Fruit fly (Drosophila melanogaster): ENCODE data around the gene CG1394.

CG1394 gene

DNA sequence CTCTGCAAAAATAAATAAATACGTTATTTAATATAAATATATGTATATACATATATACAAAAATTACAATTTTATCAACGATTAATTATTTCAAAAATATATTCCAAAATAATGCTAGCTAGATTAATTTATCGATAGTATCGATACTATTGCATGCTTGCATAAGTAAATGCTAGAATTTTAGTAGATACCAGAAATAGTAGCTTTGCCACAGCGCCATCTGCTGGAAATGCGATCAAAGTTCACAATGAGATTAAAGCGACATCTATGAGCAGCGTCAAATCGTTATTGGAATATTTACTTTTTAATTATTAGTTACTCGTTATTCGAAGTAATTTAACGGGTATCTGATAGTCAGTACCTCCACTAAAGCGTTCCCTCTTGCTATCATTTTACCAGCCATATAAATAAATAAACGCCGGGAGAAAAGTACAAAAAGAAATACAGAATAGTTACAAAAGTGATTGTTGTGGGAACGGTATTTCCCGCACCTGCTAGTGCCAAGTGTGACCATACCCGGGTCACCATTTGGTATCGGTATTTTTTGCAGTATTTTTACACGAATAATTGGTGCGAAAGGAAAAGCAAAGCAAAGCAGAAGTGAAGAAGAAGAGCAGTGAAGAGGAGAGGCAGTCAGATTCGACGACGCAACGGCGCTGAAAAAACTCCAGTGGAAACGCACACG lies 16.5 kb downstream of the CG1394 start, which contains the start of the genes rtv and Dlic (continued):
- TF ChIP-seq Mrtf (GFP tag; IDR thresholded peaks at IDR 0.05) (0 out of 3 replicates have a peak, but pooled peaks have one; percentile 23), fru (optimal IDR thresholded peaks at IDR 0.05) (no peak), yki (optimal IDR thresholded peaks at IDR 0.05) (no peak), Sox100B (GFP tag; optimal IDR thresholded peaks at IDR 0.05) (no peak), Lim3 (GFP tag; IDR thresholded peaks at IDR 0.05) (no peak), fd64A (GFP tag; optimal IDR thresholded peaks at IDR 0.05) (no peak), Atf6 (GFP tag; IDR thresholded peaks at IDR 0.05) (no peak), Ssrp (tag; optimal IDR thresholded peaks at IDR 0.05) (no peak), CG4328 (GFP tag; optimal IDR thresholded peaks at IDR 0.05) (no peak), CHES-1-like (GFP tag; optimal IDR thresholded peaks at IDR 0.05) (no peak), chinmo (GFP tag; IDR thresholded peaks at IDR 0.05; ENCODE audit: partially characterized antibody) (no peak), CG8765 (GFP tag; IDR thresholded peaks at IDR 0.05) (no peak), tx (GFP tag; optimal IDR thresholded peaks at IDR 0.05) (peak; percentile 0), CG8388 (GFP tag; optimal IDR thresholded peaks at IDR 0.05) (no peak), CG10274 (GFP tag; optimal IDR thresholded peaks at IDR 0.05) (no peak), ase (GFP tag; IDR thresholded peaks at IDR 0.05) (no peak), CG3065 (GFP tag; optimal IDR thresholded peaks at IDR 0.05) (no peak), ab (GFP tag; optimal IDR thresholded peaks at IDR 0.05) (no peak), CG13287 (GFP tag; IDR thresholded peaks at IDR 0.05; ENCODE audit: partially characterized antibody) (peak; percentile 87), Fer2 (tag; optimal IDR thresholded peaks at IDR 0.05) (no peak), CG6175 (GFP tag; IDR thresholded peaks at IDR 0.05) (no peak), CG9437 (GFP tag; optimal IDR thresholded peaks at IDR 0.05) (no peak), CG12219 (GFP tag; optimal IDR thresholded peaks at IDR 0.05) (no peak), CG7556 (GFP tag; optimal IDR thresholded peaks at IDR 0.05) (no peak), Meics (GFP tag; optimal IDR thresholded peaks at IDR 0.05) (peak; percentile 7), Scr (GFP tag; IDR thresholded peaks at IDR 0.05; ENCODE audit: partially characterized antibody) (peak; percentile 81), nom (GFP tag; optimal IDR thresholded peaks at IDR 0.05) (no peak), ham (GFP tag; IDR thresholded peaks at IDR 0.05) (no peak), fd96Cb (tag; optimal IDR thresholded peaks at IDR 0.05) (no peak), CG3995 (GFP tag; optimal IDR thresholded peaks at IDR 0.05) (peak; percentile 96), Aef1 (GFP tag; IDR thresholded peaks at IDR 0.05) (no peak), GATAe (GFP tag; conservative IDR thresholded peaks at IDR 0.05) (no peak), Atf-2 (GFP tag; optimal IDR thresholded peaks at IDR 0.05) (peak; percentile 12), jing (GFP tag; optimal IDR thresholded peaks at IDR 0.05) (no peak), crol (GFP tag; IDR thresholded peaks at IDR 0.05) (peak; percentile 64), CG4424 (GFP tag; optimal IDR thresholded peaks at IDR 0.05) (no peak), tna (GFP tag; IDR thresholded peaks at IDR 0.05; ENCODE audit: partially characterized antibody) (no peak), lilli (GFP tag; optimal IDR thresholded peaks at IDR 0.05) (peak; percentile 24), ind (GFP tag; optimal IDR thresholded peaks at IDR 0.05) (peak; percentile 25), da (GFP tag; optimal IDR thresholded peaks at IDR 0.05) (no peak), CG31441 (GFP tag; IDR thresholded peaks at IDR 0.05) (peak; percentile 63; the same call in 1 of the 2 replicates), tin (GFP tag; optimal IDR thresholded peaks at IDR 0.05) (peak; percentile 40), salm (tag; optimal IDR thresholded peaks at IDR 0.05) (no peak), CG11695 (GFP tag; IDR thresholded peaks at IDR 0.05) (no peak), dmrt11E (tag; optimal IDR thresholded peaks at IDR 0.05) (no peak), Bteb2 (GFP tag; optimal IDR thresholded peaks at IDR 0.05) (no peak), cato (GFP tag; optimal IDR thresholded peaks at IDR 0.05; ENCODE audit: borderline replicate concordance) (no peak), CG31365 (tag; optimal IDR thresholded peaks at IDR 0.05) (no peak), dysf (GFP tag; IDR thresholded peaks at IDR 0.05) (no peak), br (optimal IDR thresholded peaks at IDR 0.05) (no peak), chif (GFP tag; optimal IDR thresholded peaks at IDR 0.05) (peak in 1 of 2 experiments; percentile 10), CG18599 (GFP tag; optimal IDR thresholded peaks at IDR 0.05) (no peak)
